Fruit fly (Drosophila melanogaster) whole organism, prepupa: ENCODE results near the gene snRNP-U1-C.

Experiments
- CG11294 ChIP-seq: fragments of 200-800 bp; sonication (Bioruptor generic); IDR thresholded peaks from 2 replicates; pipeline ENCODE4 v1.3.6; 2022; ENCODE audit warnings: missing biosample characterization, missing genetic modification characterization
- CG11762 ChIP-seq: fragments of 200-800 bp; sonication (Bioruptor generic); optimal IDR thresholded peaks from 3 replicates; lab custom pipeline; 2016; ENCODE audit warnings: missing biosample characterization, missing genetic modification characterization; ENCODE audit not compliant: insufficient read depth
- CG11902 ChIP-seq: fragments of 200-800 bp; sonication (Bioruptor generic); optimal IDR thresholded peaks from 3 replicates; lab custom pipeline; 2016; ENCODE audit warnings: missing biosample characterization, missing genetic modification characterization
- CG15336 ChIP-seq: fragments of 200-800 bp; sonication (Bioruptor generic); IDR thresholded peaks from 2 replicates; pipeline ENCODE4 v1.3.6; 2022; ENCODE audit warnings: missing biosample characterization, missing genetic modification characterization
- CG1621 ChIP-seq: fragments of 200-800 bp; sonication (Bioruptor generic); optimal IDR thresholded peaks from 3 replicates; lab custom pipeline; 2018; ENCODE audit warnings: missing biosample characterization, mild to moderate bottlenecking, missing genetic modification characterization
- CG16779 ChIP-seq: fragments of 200-800 bp; sonication (Bioruptor generic); optimal IDR thresholded peaks from 3 replicates; lab custom pipeline; 2017; ENCODE audit warnings: missing biosample characterization, mild to moderate bottlenecking, missing genetic modification characterization
- CG3032 ChIP-seq: fragments of 200-800 bp; optimal IDR thresholded peaks from 2 replicates; lab custom pipeline; 2019; ENCODE audit warnings: missing biosample characterization, mild to moderate bottlenecking, missing genetic modification characterization, moderate library complexity
- CG31627 ChIP-seq: fragments of 200-800 bp; sonication (Bioruptor generic); optimal IDR thresholded peaks from 3 replicates; lab custom pipeline; 2016; ENCODE audit warnings: missing biosample characterization, missing genetic modification characterization
- CG6163 ChIP-seq: fragments of 200-800 bp; sonication (Bioruptor generic); IDR thresholded peaks from 3 replicates; pipeline ENCODE4 v1.3.6; 2022; ENCODE audit warnings: missing biosample characterization, missing genetic modification characterization
- CG6276 ChIP-seq: fragments of 200-800 bp; sonication (Bioruptor generic); optimal IDR thresholded peaks from 2 replicates; lab custom pipeline; 2017; ENCODE audit warnings: missing biosample characterization, mild to moderate bottlenecking, missing genetic modification characterization
- CG6792 ChIP-seq: fragments of 200-800 bp; sonication (Bioruptor generic); optimal IDR thresholded peaks from 3 replicates; lab custom pipeline; 2016; ENCODE audit warnings: missing biosample characterization, missing genetic modification characterization
- CG6808 ChIP-seq: fragments of 200-800 bp; sonication (Bioruptor generic); optimal IDR thresholded peaks from 3 replicates; lab custom pipeline; 2017; ENCODE audit warnings: missing biosample characterization, missing genetic modification characterization, mild to moderate bottlenecking, moderate library complexity, missing genetic modification reagents
- CG6854 ChIP-seq: fragments of 200-800 bp; sonication (Bioruptor generic); optimal IDR thresholded peaks from 2 replicates; lab custom pipeline; 2017; ENCODE audit warnings: missing biosample characterization, mild to moderate bottlenecking, missing genetic modification characterization
- CG7368 ChIP-seq: fragments of 200-800 bp; sonication (Bioruptor generic); optimal IDR thresholded peaks from 3 replicates; lab custom pipeline; 2016; ENCODE audit warnings: missing biosample characterization, missing genetic modification characterization
- CG8319 ChIP-seq: fragments of 200-800 bp; sonication (Bioruptor generic); optimal IDR thresholded peaks from 3 replicates; lab custom pipeline; 2016; ENCODE audit warnings: missing biosample characterization, missing genetic modification characterization
- CG8632 ChIP-seq: fragments of 200-800 bp; sonication (Bioruptor generic); optimal IDR thresholded peaks from 3 replicates; lab custom pipeline; 2016; ENCODE audit warnings: missing biosample characterization, missing genetic modification characterization
- CG9139 ChIP-seq: fragments of 200-800 bp; sonication (Bioruptor generic); optimal IDR thresholded peaks from 3 replicates; lab custom pipeline; 2017; ENCODE audit warnings: missing biosample characterization, mild to moderate bottlenecking, missing genetic modification characterization
- Eip75B ChIP-seq: fragments of 200-800 bp; sonication (Bioruptor generic); optimal IDR thresholded peaks from 3 replicates; lab custom pipeline; 2016; ENCODE audit warnings: missing biosample characterization, missing genetic modification characterization
- Eip78C ChIP-seq: fragments of 200-800 bp; sonication (Bioruptor generic); peaks from one replicate; lab custom pipeline; 2016; ENCODE audit warnings: missing biosample characterization, missing genetic modification characterization
- Eip93F ChIP-seq: fragments of 200-800 bp; sonication (Bioruptor generic); optimal IDR thresholded peaks from 2 replicates; lab custom pipeline; 2016; ENCODE audit warnings: missing biosample characterization, mild to moderate bottlenecking, missing genetic modification characterization
- Ets96B ChIP-seq: fragments of 200-800 bp; optimal IDR thresholded peaks from 2 replicates; lab custom pipeline; 2019; ENCODE audit warnings: missing biosample characterization, mild to moderate bottlenecking, missing genetic modification characterization, moderate library complexity
- Gug ChIP-seq: fragments of 200-800 bp; sonication (Bioruptor generic); IDR thresholded peaks from 2 replicates; pipeline ENCODE4 v1.3.6; 2022; ENCODE audit warnings: missing biosample characterization, missing genetic modification characterization
- Hr39 ChIP-seq: fragments of 200-800 bp; sonication (Bioruptor generic); optimal IDR thresholded peaks from 2 replicates; lab custom pipeline; 2016; ENCODE audit warnings: missing biosample characterization, missing genetic modification characterization
- Hr4 ChIP-seq: fragments of 200-800 bp; sonication (Bioruptor generic); optimal IDR thresholded peaks from 3 replicates; lab custom pipeline; 2016; ENCODE audit warnings: missing biosample characterization, missing genetic modification characterization
- Lpt ChIP-seq: fragments of 200-800 bp; sonication (Bioruptor generic); optimal IDR thresholded peaks from 3 replicates; lab custom pipeline; 2016; ENCODE audit warnings: missing biosample characterization, missing genetic modification characterization
- Met ChIP-seq: fragments of 200-800 bp; sonication (Bioruptor generic); optimal IDR thresholded peaks from 3 replicates; lab custom pipeline; 2016; ENCODE audit warnings: missing biosample characterization, missing genetic modification characterization
- OdsH ChIP-seq: fragments of 200-800 bp; sonication (Bioruptor generic); optimal IDR thresholded peaks from 3 replicates; lab custom pipeline; 2016; ENCODE audit warnings: missing biosample characterization, missing genetic modification characterization
- Smox ChIP-seq: fragments of 200-800 bp; sonication (Bioruptor generic); optimal IDR thresholded peaks from 3 replicates; lab custom pipeline; 2016; ENCODE audit warnings: missing biosample characterization, missing genetic modification characterization
- Sox102F ChIP-seq: fragments of 200-800 bp; sonication (Bioruptor generic); optimal IDR thresholded peaks from 2 replicates; lab custom pipeline; 2016; ENCODE audit warnings: missing biosample characterization, mild to moderate bottlenecking, missing genetic modification characterization
- Sox14 ChIP-seq: fragments of 200-800 bp; sonication (Bioruptor generic); optimal IDR thresholded peaks from 3 replicates; lab custom pipeline; 2016; ENCODE audit warnings: missing biosample characterization, missing genetic modification characterization
- achi ChIP-seq: fragments of 200-800 bp; sonication (Bioruptor generic); optimal IDR thresholded peaks from 3 replicates; lab custom pipeline; 2016; ENCODE audit warnings: missing biosample characterization, missing genetic modification characterization
- cyc ChIP-seq: fragments of 200-800 bp; sonication (Bioruptor generic); optimal IDR thresholded peaks from 3 replicates; lab custom pipeline; 2016; ENCODE audit warnings: missing biosample characterization, missing genetic modification characterization
- dac ChIP-seq: fragments of 200-800 bp; sonication (Bioruptor generic); optimal IDR thresholded peaks from 2 replicates; lab custom pipeline; 2017; ENCODE audit warnings: missing biosample characterization, mild to moderate bottlenecking, missing genetic modification characterization
- eg ChIP-seq: fragments of 200-800 bp; sonication (Bioruptor generic); IDR thresholded peaks from 3 replicates; pipeline ENCODE4 v1.3.6; 2022; ENCODE audit warnings: missing biosample characterization, missing genetic modification characterization
- esn ChIP-seq: fragments of 200-800 bp; sonication (Bioruptor generic); optimal IDR thresholded peaks from 2 replicates; lab custom pipeline; 2016; ENCODE audit warnings: missing biosample characterization, mild to moderate bottlenecking, missing genetic modification characterization, moderate library complexity
- fd59A ChIP-seq: fragments of 200-800 bp; sonication (Bioruptor generic); optimal IDR thresholded peaks from 2 replicates; lab custom pipeline; 2017; ENCODE audit warnings: missing biosample characterization, mild to moderate bottlenecking, missing genetic modification characterization, missing genetic modification reagents
- fd85E ChIP-seq: fragments of 200-800 bp; sonication (Bioruptor generic); optimal IDR thresholded peaks from 3 replicates; lab custom pipeline; 2016; ENCODE audit warnings: missing biosample characterization, missing genetic modification characterization
- fkh ChIP-seq: fragments of 200-800 bp; sonication (Bioruptor generic); optimal IDR thresholded peaks from 3 replicates; lab custom pipeline; 2017; ENCODE audit warnings: missing biosample characterization, mild to moderate bottlenecking, missing genetic modification characterization, moderate library complexity
- lz ChIP-seq: fragments of 200-800 bp; sonication (Bioruptor generic); optimal IDR thresholded peaks from 3 replicates; lab custom pipeline; 2016; ENCODE audit warnings: missing biosample characterization, missing genetic modification characterization
- pdm3 ChIP-seq: fragments of 200-800 bp; sonication (Bioruptor generic); optimal IDR thresholded peaks from 3 replicates; lab custom pipeline; 2016; ENCODE audit warnings: missing biosample characterization, missing genetic modification characterization
- spab ChIP-seq: fragments of 200-800 bp; sonication (Bioruptor generic); optimal IDR thresholded peaks from 2 replicates; lab custom pipeline; 2017; ENCODE audit warnings: missing biosample characterization, mild to moderate bottlenecking, missing genetic modification characterization, missing genetic modification reagents
- ss ChIP-seq, 2 experiments: fragments of 200-800 bp; sonication (Bioruptor generic); optimal IDR thresholded peaks; 2 replicates in 1 of 2; 3 replicates in 1 of 2; lab custom pipeline; 2017 to 2018; ENCODE audit warnings: mild to moderate bottlenecking in 2 of 2, missing biosample characterization in 2 of 2, missing genetic modification characterization in 2 of 2, moderate library complexity in 1 of 2
- svp ChIP-seq: fragments of 200-800 bp; sonication (Bioruptor generic); peaks from one replicate; lab custom pipeline; 2016; ENCODE audit warnings: missing biosample characterization, missing genetic modification characterization
- topi ChIP-seq: fragments of 200-800 bp; sonication (Bioruptor generic); optimal IDR thresholded peaks from 3 replicates; lab custom pipeline; 2016; ENCODE audit warnings: missing biosample characterization, missing genetic modification characterization

Gene snRNP-U1-C

DNA sequence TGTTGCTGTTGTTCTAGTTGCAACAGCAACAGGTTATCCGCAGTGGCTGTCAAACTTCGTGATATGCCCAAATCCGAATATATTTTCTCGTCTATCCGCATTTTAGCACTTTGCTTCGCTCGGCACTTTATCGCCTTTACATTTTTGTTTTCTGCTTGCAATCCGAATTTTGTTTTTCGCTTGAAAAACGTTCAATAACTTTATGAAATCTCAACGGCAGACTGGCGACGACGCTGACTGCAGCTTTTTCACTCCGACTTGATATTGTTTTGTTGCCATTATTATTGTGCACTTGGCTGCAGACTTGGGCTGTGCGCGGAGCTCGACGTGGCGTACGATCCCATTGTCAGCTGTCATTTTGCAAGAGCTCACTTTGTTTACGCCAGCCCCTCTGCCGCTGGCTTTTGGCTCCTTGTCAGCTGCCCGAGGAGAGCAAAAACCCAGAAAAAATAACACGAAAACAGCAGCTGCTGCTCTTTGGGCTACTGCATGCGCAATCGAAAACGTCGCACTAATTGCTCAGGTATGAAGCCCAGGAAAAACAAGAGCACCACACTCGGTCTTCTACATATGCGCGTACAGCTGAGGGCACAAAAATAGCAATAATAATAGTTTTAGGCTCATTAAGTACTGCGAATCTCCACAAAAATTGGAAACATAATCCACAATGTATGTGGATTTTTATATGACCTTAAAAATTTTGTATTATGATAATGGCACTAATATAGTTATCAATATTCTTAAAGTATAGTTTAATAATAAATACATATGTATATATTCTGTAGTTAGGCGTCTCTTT is 2.8 kb upstream of the snRNP-U1-C start (continued):
- TF ChIP-seq CG6792 (GFP tag; lab: Kevin White, UChicago) (no peak), achi (GFP tag; lab: Kevin White, UChicago) (peak; percentile 39), CG11762 (GFP tag; lab: Kevin White, UChicago) (no peak), CG6808 (no peak), pdm3 (GFP tag; lab: Kevin White, UChicago) (peak; percentile 30), CG3032 (no peak), Ets96B (peak; percentile 1), CG11902 (GFP tag; lab: Kevin White, UChicago) (no peak), Sox102F (GFP tag; lab: Kevin White, UChicago) (no peak), Smox (GFP tag; lab: Kevin White, UChicago) (peak; percentile 16), Hr39 (GFP tag; lab: Kevin White, UChicago) (peak; percentile 33), dac (GFP tag; lab: Kevin White, UChicago) (no peak), ss (GFP tag; optimal IDR thresholded peaks at IDR 0.05; lab: Kevin White, UChicago) (no peak), Sox14 (peak; percentile 51), CG8319 (no peak), CG6276 (GFP tag; lab: Kevin White, UChicago) (peak; percentile 42), Hr4 (GFP tag; lab: Kevin White, UChicago) (peak; percentile 30), topi (GFP tag; lab: Kevin White, UChicago) (no peak), CG8632 (GFP tag; lab: Kevin White, UChicago) (peak; percentile 23)

DNA sequence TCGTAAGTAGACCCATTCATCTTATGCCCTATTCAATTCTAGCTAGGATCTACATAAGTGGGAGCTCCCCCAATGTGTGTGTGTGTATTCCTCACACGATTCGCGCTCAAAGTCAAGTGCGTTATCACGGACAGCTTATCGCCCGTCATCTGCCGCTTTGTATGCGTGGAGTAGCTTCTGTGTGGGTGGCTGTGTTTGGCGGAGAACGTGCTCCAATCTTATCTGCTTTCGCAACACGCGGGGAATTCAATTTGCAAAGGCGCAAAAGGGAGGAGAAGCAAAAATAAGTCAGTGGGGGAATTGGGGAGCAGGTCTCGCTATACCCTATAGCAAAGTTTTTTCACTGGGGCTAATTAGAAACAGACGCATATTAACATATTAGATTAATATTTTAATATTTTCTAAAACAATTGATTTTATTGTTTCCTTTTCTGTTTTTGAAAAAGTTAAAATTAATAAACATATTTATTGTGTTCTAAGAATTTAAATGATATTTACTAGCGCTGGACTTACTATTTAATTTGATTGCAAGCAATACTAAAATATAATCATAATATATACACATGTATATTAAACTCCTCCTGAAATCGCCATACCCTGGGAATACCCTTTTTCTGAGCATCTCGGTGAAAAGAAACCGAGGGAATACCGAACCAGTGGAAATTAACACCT is 1.8 kb upstream of the snRNP-U1-C start:
- TF ChIP-seq eg (GFP tag; lab: Robert Waterston, UW): 0 out of 3 replicates have a peak, but pooled peaks have one; percentile 37
- peak; percentile 29 for TF ChIP-seq fd85E
- TF ChIP-seq CG15336 (GFP tag; lab: Robert Waterston, UW): peak; percentile 78; the same call in 1 of the 2 replicates
- no peak for TF ChIP-seq Gug (GFP tag; lab: Robert Waterston, UW)
- peak; percentile 38 for TF ChIP-seq CG9139 (GFP tag; lab: Kevin White, UChicago)
- TF ChIP-seq CG16779 (tag; lab: Kevin White, UChicago): peak; percentile 59
- TF ChIP-seq Sox102F (GFP tag; lab: Kevin White, UChicago): peak; percentile 73
- TF ChIP-seq cyc: peak; percentile 84
- peak; percentile 18 for TF ChIP-seq fkh (GFP tag; lab: Kevin White, UChicago)
- peak; percentile 88 for TF ChIP-seq Ets96B
- TF ChIP-seq CG6163: peak; percentile 58; the same call in 1 of the 3 replicates
- TF ChIP-seq Eip78C (GFP tag; lab: Kevin White, UChicago): peak; percentile 93
- peak; percentile 58 for TF ChIP-seq Eip75B (GFP tag; lab: Kevin White, UChicago)
- peak; percentile 64 for TF ChIP-seq spab (GFP tag; lab: Kevin White, UChicago)
- peak; percentile 16; the same call in 1 of the 2 replicates for TF ChIP-seq CG11294 (GFP tag; lab: Robert Waterston, UW)
- TF ChIP-seq svp: peak; percentile 87
- peak; percentile 48 for TF ChIP-seq CG6854 (GFP tag; lab: Kevin White, UChicago)
- TF ChIP-seq fd59A (GFP tag; lab: Kevin White, UChicago): peak; percentile 74
- TF ChIP-seq Smox (GFP tag; lab: Kevin White, UChicago): peak; percentile 89
- peak; percentile 44 for TF ChIP-seq CG6276 (GFP tag; lab: Kevin White, UChicago)
- peak; percentile 69 for TF ChIP-seq Lpt (GFP tag; lab: Kevin White, UChicago)
- TF ChIP-seq CG7368 (GFP tag; lab: Kevin White, UChicago): peak; percentile 76
- peak; percentile 71 for TF ChIP-seq CG11762 (GFP tag; lab: Kevin White, UChicago)
- peak; percentile 85 for TF ChIP-seq OdsH
- peak; percentile 74 for TF ChIP-seq CG6808
- peak; percentile 79 for TF ChIP-seq Hr39 (GFP tag; lab: Kevin White, UChicago)
- peak; percentile 71 for TF ChIP-seq Hr4 (GFP tag; lab: Kevin White, UChicago)
- peak; percentile 79 for TF ChIP-seq CG11902 (GFP tag; lab: Kevin White, UChicago)
- peak; percentile 66 for TF ChIP-seq Eip93F
- TF ChIP-seq CG31627 (GFP tag; lab: Kevin White, UChicago): peak; percentile 84
- peak; percentile 3 for TF ChIP-seq CG1621 (tag; lab: Kevin White, UChicago)
- TF ChIP-seq dac (GFP tag; lab: Kevin White, UChicago): no peak
- TF ChIP-seq Met (GFP tag; lab: Kevin White, UChicago): peak; percentile 88
- TF ChIP-seq lz (GFP tag; lab: Kevin White, UChicago): peak; percentile 79
- peak; percentile 80 for TF ChIP-seq topi (GFP tag; lab: Kevin White, UChicago)
- peak; percentile 83 for TF ChIP-seq achi (GFP tag; lab: Kevin White, UChicago)
- TF ChIP-seq CG8632 (GFP tag; lab: Kevin White, UChicago): peak; percentile 88
- peak; percentile 71 for TF ChIP-seq Sox14
- TF ChIP-seq esn (GFP tag; lab: Kevin White, UChicago): peak; percentile 93
- peak in 1 of 2 experiments; percentile 47 for TF ChIP-seq ss (GFP tag; optimal IDR thresholded peaks at IDR 0.05; lab: Kevin White, UChicago)
